Fruit fly (Drosophila melanogaster): Measurements from ENCODE around the gene skd.

Gene skd

DNA sequence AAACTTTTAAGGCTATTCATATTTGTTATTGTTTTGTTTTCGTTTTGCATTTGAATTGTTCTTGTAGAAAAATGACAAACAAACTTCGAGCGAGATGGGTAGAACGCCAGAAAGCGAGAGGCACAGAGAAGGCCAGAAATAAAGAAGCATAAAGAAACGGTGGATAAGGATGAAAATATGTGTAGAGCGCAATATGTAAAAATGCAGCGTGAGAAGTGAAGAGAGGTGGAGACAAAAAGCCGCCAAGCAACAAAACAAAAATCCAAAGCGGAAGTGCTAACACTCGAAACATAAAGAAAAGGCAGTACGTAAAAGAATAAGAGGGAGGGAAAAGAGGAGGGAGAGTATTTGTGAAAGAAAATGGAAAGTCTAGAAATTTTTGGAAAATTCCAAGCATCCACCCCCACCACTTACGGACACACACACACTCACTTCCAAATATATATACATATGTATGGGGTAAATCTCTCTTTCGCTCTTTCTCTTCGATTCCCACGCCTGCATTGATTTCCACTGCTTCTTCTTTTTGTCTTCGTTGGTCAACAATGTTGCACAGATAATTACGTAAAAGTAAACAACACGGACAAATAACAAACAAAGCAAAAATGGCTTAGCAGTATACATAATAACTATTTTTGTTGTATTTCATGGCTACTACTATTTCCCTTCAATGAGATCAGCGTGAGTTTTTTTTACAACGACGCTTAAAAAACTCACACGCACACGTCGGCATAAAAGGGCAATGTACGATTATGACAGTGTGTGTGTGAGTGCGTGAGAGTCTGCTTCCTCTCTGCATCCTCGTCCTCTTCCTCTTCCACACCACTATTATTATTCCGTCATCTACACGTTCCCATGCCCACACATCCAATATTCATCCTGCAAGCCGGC, 19.6 kb downstream of the skd start (continued):
- TF ChIP-seq fd102C (GFP tag; optimal IDR thresholded peaks at IDR 0.05) (peak; percentile 94), cwo (GFP tag; optimal IDR thresholded peaks at IDR 0.05) (peak; percentile 5), ara (GFP tag; IDR thresholded peaks at IDR 0.05) (peak; percentile 37; the same call in 1 of the 2 replicates), Sry-δ (GFP tag; optimal IDR thresholded peaks at IDR 0.05) (no peak), Max (GFP tag; optimal IDR thresholded peaks at IDR 0.05) (peak; percentile 22), ash1 (GFP tag; optimal IDR thresholded peaks at IDR 0.05) (no peak), Oaz (GFP tag; IDR thresholded peaks at IDR 0.05) (no peak), CG1529 (GFP tag; optimal IDR thresholded peaks at IDR 0.05) (peak; percentile 33), Trl (optimal IDR thresholded peaks at IDR 0.05) (peak; percentile 44 to 59), Trl (GFP tag; optimal IDR thresholded peaks at IDR 0.05) (peak; percentile 18), chinmo (GFP tag; IDR thresholded peaks at IDR 0.05; ENCODE audit: partially characterized antibody) (0 out of 4 replicates have a peak, but pooled peaks have one; percentile 34), ems (GFP tag; optimal IDR thresholded peaks at IDR 0.05) (peak; percentile 14), her (GFP tag; optimal IDR thresholded peaks at IDR 0.05) (peak; percentile 14), HmgZ (tag; optimal IDR thresholded peaks at IDR 0.05) (no peak), grn (GFP tag; optimal IDR thresholded peaks at IDR 0.05) (peak; percentile 44), CG9215 (GFP tag; IDR thresholded peaks at IDR 0.05) (no peak), CG14441 (GFP tag; IDR thresholded peaks at IDR 0.05) (no peak), Pdp1 (GFP tag; optimal IDR thresholded peaks at IDR 0.05) (peak in 1 of 2 experiments; percentile 87), GATAe (GFP tag; conservative IDR thresholded peaks at IDR 0.05) (no peak), insv (GFP tag; optimal IDR thresholded peaks at IDR 0.05) (peak in 1 of 2 experiments; percentile 39), pnt (GFP tag; optimal IDR thresholded peaks at IDR 0.05) (peak; percentile 32), CG8089 (GFP tag; optimal IDR thresholded peaks at IDR 0.05) (peak; percentile 15), fd64A (GFP tag; optimal IDR thresholded peaks at IDR 0.05) (peak; percentile 65), Stat92E (GFP tag; optimal IDR thresholded peaks at IDR 0.05) (peak in 1 of 3 experiments; percentile 25), Xrp1 (GFP tag; IDR thresholded peaks at IDR 0.05) (peak; percentile 65), E2f2 (GFP tag; IDR thresholded peaks at IDR 0.05) (0 out of 2 replicates have a peak, but pooled peaks have one; percentile 20), oc (tag; optimal IDR thresholded peaks at IDR 0.05) (peak; percentile 72), ci (GFP tag; IDR thresholded peaks at IDR 0.05) (peak; percentile 57; the same call in 1 of the 3 replicates), stwl (tag; optimal IDR thresholded peaks at IDR 0.05) (no peak), Hr78 (GFP tag; optimal IDR thresholded peaks at IDR 0.05) (peak in 1 of 2 experiments; percentile 14), CG4360 (GFP tag; IDR thresholded peaks at IDR 0.05) (0 out of 2 replicates have a peak, but pooled peaks have one; percentile 3), NC2α (GFP tag; optimal IDR thresholded peaks at IDR 0.05) (peak; percentile 11), CG13424 (tag; optimal IDR thresholded peaks at IDR 0.05) (peak; percentile 12), CG7786 (GFP tag; optimal IDR thresholded peaks at IDR 0.05) (no peak), CG8290 (GFP tag; optimal IDR thresholded peaks at IDR 0.05) (no peak), CG8290 (tag; optimal IDR thresholded peaks at IDR 0.05) (peak in 1 of 2 experiments; percentile 43), CG13123 (GFP tag; optimal IDR thresholded peaks at IDR 0.05) (peak; percentile 34), CG8388 (GFP tag; optimal IDR thresholded peaks at IDR 0.05) (peak; percentile 31), chm (GFP tag; IDR thresholded peaks at IDR 0.05) (peak; percentile 44; the same call in 1 of the 2 replicates), bab2 (GFP tag; optimal IDR thresholded peaks at IDR 0.05) (peak; percentile 56), Ets65A (GFP tag) (peak; percentile 26), sd (tag; optimal IDR thresholded peaks at IDR 0.05) (peak; percentile 96), CG7987 (GFP tag; optimal IDR thresholded peaks at IDR 0.05) (peak; percentile 49), Dad (GFP tag; optimal IDR thresholded peaks at IDR 0.05) (peak; percentile 2), gfzf (GFP tag; optimal IDR thresholded peaks at IDR 0.05) (no peak), tll (GFP tag; optimal IDR thresholded peaks at IDR 0.05) (peak in 1 of 2 experiments; percentile 57), CG17385 (GFP tag; optimal IDR thresholded peaks at IDR 0.05) (peak; percentile 82), CG9727 (GFP tag; optimal IDR thresholded peaks at IDR 0.05) (peak; percentile 77)
